Fruit fly (Drosophila melanogaster): Measurements from ENCODE around the gene Gr97a.

dm6 chr3R:26968823-26969638, 2.7 kb upstream of the Gr97a start:
- TF ChIP-seq CG8478 (optimal IDR thresholded peaks at IDR 0.05) (no peak), CTCF (optimal IDR thresholded peaks at IDR 0.05) (no peak)

All from S2 (cell line).